Fruit fly (Drosophila melanogaster) whole organism, embryonic: ENCODE data around the gene msn.
A peak's percentile ranks its signal among the peaks of the same experiment; 100 is the strongest.

ENCODE experiments used
- CG8478 ChIP-seq: fragments of >200 bp; optimal IDR thresholded peaks from 2 replicates; lab custom pipeline; 2018
- ind ChIP-seq: fragments of 200-800 bp; sonication (Bioruptor generic); optimal IDR thresholded peaks from 3 replicates; lab custom pipeline; 2016; ENCODE audit warnings: missing biosample characterization, missing genetic modification characterization

- TF ChIP-seq CG8478 (no peak), ind (GFP tag; lab: Kevin White, UChicago) (peak; percentile 75)
Measured at dm6 chr3L:2581343-2581825, 5.0 kb downstream of the msn start.
